Worm (Caenorhabditis elegans): ENCODE results near the gene pei-1.

The pei-1 gene

ce11 chrIV:9615511-9615910 lies 23.2 kb upstream of the pei-1 start:
- TF ChIP-seq ceh-2 (tag; optimal IDR thresholded peaks at IDR 0.05), result no peak
- no peak for TF ChIP-seq nhr-11 (tag; optimal IDR thresholded peaks at IDR 0.05)
- no peak for TF ChIP-seq ceh-9 (tag; optimal IDR thresholded peaks at IDR 0.05)
- peak; percentile 100 for TF ChIP-seq rnt-1 (tag; optimal IDR thresholded peaks at IDR 0.05)
- no peak for TF ChIP-seq odd-2 (tag; optimal IDR thresholded peaks at IDR 0.05)

ce11 chrIV:9614695-9615094 lies 22.4 kb upstream of the pei-1 start, which contains the start of gene elt-1:
elt-1 (plus strand) TSS chrIV:9614995.
- TF ChIP-seq nhr-232 (tag; optimal IDR thresholded peaks at IDR 0.05) (no peak), odd-2 (tag; optimal IDR thresholded peaks at IDR 0.05) (no peak), eyg-1 (tag; optimal IDR thresholded peaks at IDR 0.05) (no peak), pros-1 (tag; optimal IDR thresholded peaks at IDR 0.05) (no peak), ceh-48 (tag; optimal IDR thresholded peaks at IDR 0.05) (no peak), ceh-45 (GFP tag; IDR thresholded peaks at IDR 0.05) (no peak), tbx-2 (tag; optimal IDR thresholded peaks at IDR 0.05) (no peak), fkh-10 (GFP tag; optimal IDR thresholded peaks at IDR 0.05) (no peak)

DNA sequence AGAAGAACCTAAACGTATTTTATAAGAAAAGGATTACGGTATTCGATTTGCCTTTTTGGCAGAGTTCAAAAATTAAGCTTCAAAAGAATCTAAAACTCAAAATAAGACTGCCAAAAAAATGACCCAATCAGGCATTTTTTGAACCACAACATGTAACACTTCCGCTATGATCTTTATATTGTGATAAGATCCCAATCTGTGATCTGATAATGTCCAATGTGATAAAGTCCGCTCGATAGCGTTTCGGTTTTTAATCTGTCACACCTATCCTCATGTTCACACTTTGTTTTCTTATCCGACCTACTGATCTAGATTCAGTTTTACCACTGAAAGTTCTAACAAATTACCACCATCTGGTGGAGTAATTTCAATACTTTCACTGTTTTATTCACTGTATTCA lies 21.7 kb upstream of the pei-1 start:
- no peak for TF ChIP-seq eyg-1 (tag; optimal IDR thresholded peaks at IDR 0.05)

DNA sequence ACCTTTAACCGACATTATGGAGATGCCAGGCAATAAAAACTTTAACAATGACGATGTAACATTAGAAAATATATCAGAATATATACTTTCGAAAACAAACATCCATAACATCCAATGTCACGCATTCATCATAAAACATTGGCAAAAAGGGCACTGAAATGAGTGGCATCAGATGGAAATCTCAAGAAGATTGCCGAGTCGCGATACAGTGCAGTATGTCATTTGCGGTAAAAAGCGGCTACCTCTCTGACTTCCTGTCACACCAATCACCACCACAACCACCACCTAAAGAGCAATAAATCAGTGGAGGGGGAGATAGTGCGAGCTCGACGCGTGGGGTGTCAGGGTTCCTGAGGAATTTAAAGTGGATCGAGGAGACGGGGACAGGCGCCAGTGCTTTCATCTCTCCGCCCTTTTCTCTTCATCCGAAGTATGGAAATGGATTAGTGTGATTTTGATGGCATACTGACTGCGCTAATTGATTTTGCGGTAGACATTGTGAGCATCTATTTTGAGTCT lies 20.8 kb upstream of the pei-1 start:
- TF ChIP-seq ceh-24 (tag; optimal IDR thresholded peaks at IDR 0.05) (no peak), unc-55 (GFP tag; optimal IDR thresholded peaks at IDR 0.05) (peak; percentile 48), rnt-1 (tag; optimal IDR thresholded peaks at IDR 0.05) (peak; percentile 27), fkh-10 (GFP tag; optimal IDR thresholded peaks at IDR 0.05) (no peak), gmeb-2 (tag; optimal IDR thresholded peaks at IDR 0.05) (no peak), ref-2 (tag; optimal IDR thresholded peaks at IDR 0.05) (no peak), pros-1 (tag; optimal IDR thresholded peaks at IDR 0.05) (no peak), syd-9 (tag; optimal IDR thresholded peaks at IDR 0.05) (no peak)

ce11 chrIV:9610923-9611322 lies 18.6 kb upstream of the pei-1 start:
- no peak for TF ChIP-seq nfya-1 (tag; optimal IDR thresholded peaks at IDR 0.05)

- TF ChIP-seq pax-1 (tag; optimal IDR thresholded peaks at IDR 0.05), result no peak
- TF ChIP-seq dve-1 (tag; optimal IDR thresholded peaks at IDR 0.05), result no peak
- TF ChIP-seq ttx-3 (tag; optimal IDR thresholded peaks at IDR 0.05), result no peak
These were observed 16.8 kb upstream of the pei-1 start for ce11 chrIV:9609095-9609494.

DNA sequence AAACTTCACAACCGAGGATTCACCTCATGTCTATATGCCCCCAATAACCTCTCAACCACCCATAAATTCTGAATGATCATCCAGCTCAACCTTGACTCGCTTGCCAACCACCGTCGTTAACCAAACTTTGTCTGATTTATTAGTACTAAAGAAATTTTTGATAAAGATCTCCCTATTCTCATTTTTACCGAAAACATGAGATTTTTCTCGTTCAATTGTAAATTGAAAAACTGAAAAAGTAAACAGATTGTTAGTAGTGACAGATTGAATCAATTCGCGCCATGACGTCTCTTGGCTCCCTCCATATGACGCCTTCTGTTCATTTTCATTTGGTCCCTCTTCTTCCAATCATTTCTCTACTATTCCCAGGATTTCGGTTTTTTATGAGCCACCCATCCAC lies 15.6 kb upstream of the pei-1 start:
- TF ChIP-seq nhr-11 (tag; optimal IDR thresholded peaks at IDR 0.05) (no peak), hlh-13 (GFP tag; optimal IDR thresholded peaks at IDR 0.05) (no peak), syd-9 (tag; optimal IDR thresholded peaks at IDR 0.05) (no peak), che-1 (tag; optimal IDR thresholded peaks at IDR 0.05) (no peak), ceh-31 (tag; optimal IDR thresholded peaks at IDR 0.05) (no peak), pha-4 (tag; optimal IDR thresholded peaks at IDR 0.05) (no peak), ztf-16 (tag; optimal IDR thresholded peaks at IDR 0.05) (no peak), dve-1 (tag; optimal IDR thresholded peaks at IDR 0.05) (no peak), eyg-1 (tag; optimal IDR thresholded peaks at IDR 0.05) (no peak), Y22D7AL.16 (tag; optimal IDR thresholded peaks at IDR 0.05) (no peak), rnt-1 (tag; optimal IDR thresholded peaks at IDR 0.05) (no peak), fax-1 (tag; optimal IDR thresholded peaks at IDR 0.05) (no peak)

ce11 chrIV:9601595-9601994 lies 9.3 kb upstream of the pei-1 start, which contains the start of gene aat-1:
aat-1 (minus strand) TSS chrIV:9601695.
- no peak for TF ChIP-seq hlh-13 (GFP tag; optimal IDR thresholded peaks at IDR 0.05)
